Worm (Caenorhabditis elegans) whole organism, mixed stage, embryonic: Measurements from ENCODE around the gene ptr-18.

Source experiments
- elt-1 ChIP-seq: sonication (generic microtip); optimal IDR thresholded peaks from 2 replicates; lab custom pipeline; 2017; ENCODE audit warnings: missing genetic modification characterization, mild to moderate bottlenecking, missing compliant biosample characterization, antibody characterized with exemption, moderate library complexity, borderline replicate concordance; ENCODE audit not compliant: insufficient read depth
- nhr-28 ChIP-seq: fragments of 150-350 bp; optimal IDR thresholded peaks from 2 replicates; lab custom pipeline; 2014; ENCODE audit warnings: missing biosample characterization, missing genetic modification characterization
- pha-4 ChIP-seq: fragments of 150-350 bp; optimal IDR thresholded peaks from 2 replicates; lab custom pipeline; 2018; ENCODE audit warnings: missing biosample characterization, missing genetic modification reagents, missing genetic modification characterization

- no peak for TF ChIP-seq elt-1 (tag; lab: Kevin White, UChicago)
- no peak for TF ChIP-seq pha-4
- no peak for TF ChIP-seq nhr-28 (tag; lab: Kevin White, UChicago)
Observed at ce11 chrII:13007717-13008461, 42.5 kb downstream of the ptr-18 start, which contains the start of gene oig-2.
